Worm (Caenorhabditis elegans) whole organism, L3 larva: Measurements from ENCODE around the gene R05F9.7.

ENCODE experiments used
- ZK546.5 ChIP-seq: sonication (generic microtip); optimal IDR thresholded peaks from 2 replicates; lab custom pipeline; 2017; ENCODE audit warnings: missing biosample characterization, missing genetic modification characterization
- ama-1 ChIP-seq: fragments of 150-350 bp; optimal IDR thresholded peaks from 2 replicates; lab custom pipeline; 2018
- ceh-16 ChIP-seq: sonication (generic microtip); optimal IDR thresholded peaks from 2 replicates; lab custom pipeline; 2017; ENCODE audit warnings: missing biosample characterization, missing genetic modification characterization
- ceh-28 ChIP-seq: fragments of 150-350 bp; optimal IDR thresholded peaks from 2 replicates; lab custom pipeline; 2014; ENCODE audit warnings: missing biosample characterization, missing genetic modification reagents, missing genetic modification characterization
- ceh-9 ChIP-seq: sonication (generic microtip); optimal IDR thresholded peaks from 2 replicates; lab custom pipeline; 2018; ENCODE audit warnings: missing biosample characterization, missing genetic modification characterization
- daf-12 ChIP-seq: fragments of 150-350 bp; optimal IDR thresholded peaks from 2 replicates; lab custom pipeline; 2014; ENCODE audit warnings: missing biosample characterization, missing genetic modification reagents, missing genetic modification characterization
- egl-5 ChIP-seq: fragments of 150-350 bp; optimal IDR thresholded peaks from 2 replicates; lab custom pipeline; 2017; ENCODE audit warnings: missing biosample characterization, missing genetic modification reagents, missing genetic modification characterization, inconsistent platforms
- elt-1 ChIP-seq: fragments of 150-350 bp; optimal IDR thresholded peaks from 2 replicates; lab custom pipeline; 2014; ENCODE audit warnings: missing biosample characterization, missing genetic modification characterization
- elt-2 ChIP-seq: sonication (generic microtip); optimal IDR thresholded peaks from 2 replicates; lab custom pipeline; 2016; ENCODE audit warnings: missing genetic modification reagents, mild to moderate bottlenecking, missing genetic modification characterization, missing compliant biosample characterization
- elt-3 ChIP-seq, 3 experiments: fragments of 150-350 bp in 1 of 3; sonication (generic microtip) in 2 of 3; optimal IDR thresholded peaks; 2 replicates in 2 of 3; 4 replicates in 1 of 3; lab custom pipeline; 2014 to 2017; ENCODE audit warnings: missing biosample characterization in 3 of 3, missing genetic modification characterization in 3 of 3
- eor-1 ChIP-seq, 2 experiments: fragments of 150-350 bp; optimal IDR thresholded peaks; 2 replicates each; lab custom pipeline; 2014 to 2018; ENCODE audit warnings: missing biosample characterization in 2 of 2, missing genetic modification characterization in 2 of 2
- fkh-2 ChIP-seq: fragments of 150-350 bp; optimal IDR thresholded peaks from 2 replicates; lab custom pipeline; 2014; ENCODE audit warnings: missing biosample characterization, missing genetic modification reagents, missing genetic modification characterization
- hmg-11 ChIP-seq: sonication (generic microtip); optimal IDR thresholded peaks from 2 replicates; lab custom pipeline; 2016; ENCODE audit warnings: missing genetic modification characterization, missing compliant biosample characterization
- jun-1 ChIP-seq: fragments of 150-350 bp; optimal IDR thresholded peaks from 2 replicates; lab custom pipeline; 2014; ENCODE audit warnings: missing biosample characterization, missing genetic modification reagents, missing genetic modification characterization
- lin-15B ChIP-seq: fragments of 150-350 bp; optimal IDR thresholded peaks from 2 replicates; lab custom pipeline; 2014; ENCODE audit warnings: missing biosample characterization, missing genetic modification characterization
- lin-39 ChIP-seq: fragments of 150-350 bp; optimal IDR thresholded peaks from 2 replicates; lab custom pipeline; 2018; ENCODE audit warnings: missing biosample characterization, missing genetic modification reagents, missing genetic modification characterization
- lsy-12 ChIP-seq: sonication (generic microtip); optimal IDR thresholded peaks from 2 replicates; lab custom pipeline; 2016; ENCODE audit warnings: mild to moderate bottlenecking, missing genetic modification characterization, missing compliant biosample characterization
- nfya-1 ChIP-seq: sonication (generic microtip); optimal IDR thresholded peaks from 2 replicates; lab custom pipeline; 2017; ENCODE audit warnings: missing genetic modification characterization, mild to moderate bottlenecking, missing compliant biosample characterization, antibody characterized with exemption, moderate library complexity; ENCODE audit not compliant: insufficient read depth
- nhr-11 ChIP-seq: fragments of 150-350 bp; optimal IDR thresholded peaks from 2 replicates; lab custom pipeline; 2014; ENCODE audit warnings: missing biosample characterization, missing genetic modification characterization
- nhr-12 ChIP-seq: fragments of 150-350 bp; optimal IDR thresholded peaks from 2 replicates; lab custom pipeline; 2014; ENCODE audit warnings: missing biosample characterization, missing genetic modification characterization
- nhr-23 ChIP-seq: fragments of 150-350 bp; optimal IDR thresholded peaks from 2 replicates; lab custom pipeline; 2014; ENCODE audit warnings: missing biosample characterization, missing genetic modification reagents, missing genetic modification characterization
- nhr-237 ChIP-seq: fragments of 150-350 bp; optimal IDR thresholded peaks from 2 replicates; lab custom pipeline; 2014; ENCODE audit warnings: missing biosample characterization, missing genetic modification characterization
- nhr-25 ChIP-seq: sonication (generic microtip); optimal IDR thresholded peaks from 2 replicates; lab custom pipeline; 2017; ENCODE audit warnings: missing biosample characterization, missing genetic modification characterization
- nhr-28 ChIP-seq: fragments of 150-350 bp; optimal IDR thresholded peaks from 2 replicates; lab custom pipeline; 2014; ENCODE audit warnings: missing biosample characterization, missing genetic modification characterization
- nhr-43 ChIP-seq: sonication (generic microtip); optimal IDR thresholded peaks from 2 replicates; lab custom pipeline; 2016; ENCODE audit warnings: mild to moderate bottlenecking, missing genetic modification characterization, missing compliant biosample characterization; ENCODE audit not compliant: poor library complexity, severe bottlenecking
- nhr-76 ChIP-seq: fragments of 150-350 bp; sonication (generic microtip); optimal IDR thresholded peaks from 5 replicates; lab custom pipeline; 2014; ENCODE audit warnings: missing biosample characterization, missing genetic modification characterization
- nhr-77 ChIP-seq: fragments of 150-350 bp; optimal IDR thresholded peaks from 2 replicates; lab custom pipeline; 2014; ENCODE audit warnings: missing biosample characterization, missing genetic modification characterization
- pha-4 ChIP-seq: fragments of 150-350 bp; optimal IDR thresholded peaks from 2 replicates; lab custom pipeline; 2014; ENCODE audit warnings: missing biosample characterization, missing genetic modification reagents, missing genetic modification characterization
- pqm-1 ChIP-seq: fragments of 150-350 bp; optimal IDR thresholded peaks from 2 replicates; lab custom pipeline; 2017; ENCODE audit warnings: missing biosample characterization, missing genetic modification characterization, inconsistent platforms
- sea-2 ChIP-seq: fragments of 150-350 bp; sonication (generic microtip); optimal IDR thresholded peaks from 4 replicates; lab custom pipeline; 2014; ENCODE audit warnings: missing biosample characterization, missing genetic modification reagents, missing genetic modification characterization
- skn-1 ChIP-seq: fragments of 150-350 bp; optimal IDR thresholded peaks from 2 replicates; lab custom pipeline; 2014; ENCODE audit warnings: missing biosample characterization, missing genetic modification characterization
- snpc-4 ChIP-seq: fragments of 150-350 bp; optimal IDR thresholded peaks from 2 replicates; lab custom pipeline; 2014; ENCODE audit warnings: missing biosample characterization, missing genetic modification characterization
- tbx-2 ChIP-seq: sonication (generic microtip); optimal IDR thresholded peaks from 2 replicates; lab custom pipeline; 2016; ENCODE audit warnings: mild to moderate bottlenecking, missing genetic modification characterization, missing compliant biosample characterization
- unc-62 ChIP-seq: fragments of 150-350 bp; sonication (generic microtip); optimal IDR thresholded peaks from 4 replicates; lab custom pipeline; 2014; ENCODE audit warnings: missing biosample characterization, missing genetic modification reagents, missing genetic modification characterization
- ztf-4 ChIP-seq: fragments of 150-350 bp; optimal IDR thresholded peaks from 2 replicates; lab custom pipeline; 2014; ENCODE audit warnings: missing biosample characterization, missing genetic modification characterization

Gene R05F9.7

DNA sequence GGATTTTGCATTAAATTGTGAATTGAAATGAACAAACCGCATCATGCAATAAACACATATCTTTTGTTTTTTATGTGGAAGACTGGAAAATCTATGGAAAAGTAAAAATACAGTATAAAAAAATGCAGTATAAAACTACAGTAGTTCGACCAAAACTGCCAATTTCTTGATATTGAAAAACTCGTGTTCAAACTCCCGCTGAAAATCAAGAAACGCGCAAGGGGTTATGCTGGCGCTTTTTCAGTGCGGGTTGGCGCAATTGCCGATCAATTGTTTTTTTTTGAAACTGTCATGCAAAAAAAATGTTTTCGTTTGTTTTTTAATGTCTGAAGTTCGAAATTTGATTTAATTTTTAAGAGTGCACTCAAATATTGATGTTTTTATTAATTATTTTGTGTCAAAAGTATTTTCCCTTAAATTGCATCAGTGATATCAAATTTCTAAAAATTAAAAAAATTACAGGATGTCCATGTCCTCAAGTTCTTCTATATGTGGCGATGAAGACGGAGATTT lies 34.4 kb upstream of the R05F9.7 start, which contains the start of gene dnj-9 (continued):
- TF ChIP-seq elt-2 (tag; lab: Kevin White, UChicago) (peak; percentile 91), eor-1 (tag; optimal IDR thresholded peaks at IDR 0.05; lab: Kevin White, UChicago) (peak in 1 of 2 experiments; percentile 1), lin-39 (tag; lab: Kevin White, UChicago) (peak; percentile 49), nhr-23 (tag; lab: Kevin White, UChicago) (peak; percentile 99), daf-12 (tag; lab: Kevin White, UChicago) (peak; percentile 17), nhr-43 (tag; lab: Kevin White, UChicago) (peak; percentile 95), ceh-9 (no peak), lin-15B (tag; lab: Kevin White, UChicago) (peak; percentile 91), sea-2 (GFP tag; lab: Kevin White, UChicago) (no peak)

DNA sequence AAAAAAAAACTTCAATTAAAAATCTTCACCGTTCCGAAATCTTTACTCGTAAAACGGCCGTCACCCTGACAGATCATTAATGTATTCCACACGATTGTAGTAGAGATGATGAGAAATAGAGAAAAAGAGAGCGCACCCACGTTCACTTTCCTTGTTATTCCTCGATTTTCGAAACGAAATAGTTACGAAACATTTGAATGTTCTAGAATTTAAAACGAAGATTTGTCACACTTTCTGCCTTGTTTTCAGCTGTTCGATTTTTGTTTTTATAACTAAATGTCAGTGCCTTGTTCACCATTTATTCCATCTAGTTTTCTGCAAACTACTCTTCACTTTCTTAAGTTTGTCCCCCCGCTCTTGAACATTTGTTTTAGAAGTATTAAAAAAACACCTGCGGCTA lies 31.3 kb upstream of the R05F9.7 start:
- TF ChIP-seq elt-1 (tag; lab: Kevin White, UChicago) (no peak), unc-62 (GFP tag; lab: Kevin White, UChicago) (no peak), skn-1 (tag; lab: Kevin White, UChicago) (no peak)
- TF ChIP-seq, all 47 proteins: peak for 0

DNA sequence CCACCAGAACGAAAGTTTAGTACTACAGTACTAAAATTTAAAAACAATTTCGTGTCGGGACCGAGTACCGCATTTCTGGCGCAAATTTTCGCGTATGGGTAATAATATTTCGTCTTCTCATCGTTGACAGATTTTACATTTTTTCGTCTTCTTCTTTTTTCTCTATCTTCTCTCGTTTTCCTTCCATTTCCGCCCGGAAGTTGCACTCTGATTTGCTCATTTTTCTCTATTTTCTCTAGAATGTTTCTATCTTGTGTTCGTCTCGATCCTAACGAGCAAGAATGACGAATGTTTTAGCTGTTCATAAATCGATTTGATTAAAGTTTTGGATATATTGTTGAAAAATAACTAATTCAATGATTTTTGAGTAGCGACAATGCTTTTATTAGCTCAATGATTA lies 30.6 kb upstream of the R05F9.7 start:
- no peak for TF ChIP-seq nhr-28 (tag; lab: Kevin White, UChicago)
- no peak for TF ChIP-seq pha-4 (tag; lab: Kevin White, UChicago)
- peak; percentile 41 for TF ChIP-seq nfya-1 (tag; lab: Kevin White, UChicago)
- TF ChIP-seq snpc-4 (tag; lab: Kevin White, UChicago) = peak; percentile 7
- no peak for TF ChIP-seq lsy-12 (tag; lab: Kevin White, UChicago)
- peak; percentile 2 for TF ChIP-seq lin-15B (tag; lab: Kevin White, UChicago)

DNA sequence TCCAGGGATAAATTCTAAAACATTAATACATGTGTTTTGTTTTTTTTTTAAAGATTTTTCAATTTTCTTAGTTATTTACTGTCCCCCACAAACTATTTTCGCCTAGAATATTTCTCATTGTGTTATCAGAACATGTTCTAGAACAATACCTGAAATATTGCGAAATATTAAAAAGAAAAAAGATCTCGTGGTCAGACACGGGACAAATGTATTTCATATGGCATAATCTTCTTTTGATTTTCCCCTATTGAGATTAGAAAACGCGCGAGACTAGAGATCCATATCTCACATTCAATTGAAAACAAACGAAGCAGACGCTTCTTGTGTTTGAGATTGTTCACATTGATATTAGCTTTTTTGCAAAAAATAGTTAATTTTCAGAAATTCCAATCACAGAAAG lies 30.0 kb upstream of the R05F9.7 start:
- TF ChIP-seq nhr-25 = peak; percentile 54
- TF ChIP-seq fkh-2 (tag; lab: Kevin White, UChicago) = no peak
- peak; percentile 36 for TF ChIP-seq elt-2 (tag; lab: Kevin White, UChicago)
- peak; percentile 10 for TF ChIP-seq jun-1
- TF ChIP-seq ztf-4 (tag; lab: Kevin White, UChicago) = no peak
- peak; percentile 1 for TF ChIP-seq pha-4 (tag; lab: Kevin White, UChicago)
- TF ChIP-seq elt-3 (tag; optimal IDR thresholded peaks at IDR 0.05; lab: Kevin White, UChicago) = no peak
- TF ChIP-seq elt-1 (tag; lab: Kevin White, UChicago) = peak; percentile 90
- TF ChIP-seq nhr-23 (tag; lab: Kevin White, UChicago) = peak; percentile 40

DNA sequence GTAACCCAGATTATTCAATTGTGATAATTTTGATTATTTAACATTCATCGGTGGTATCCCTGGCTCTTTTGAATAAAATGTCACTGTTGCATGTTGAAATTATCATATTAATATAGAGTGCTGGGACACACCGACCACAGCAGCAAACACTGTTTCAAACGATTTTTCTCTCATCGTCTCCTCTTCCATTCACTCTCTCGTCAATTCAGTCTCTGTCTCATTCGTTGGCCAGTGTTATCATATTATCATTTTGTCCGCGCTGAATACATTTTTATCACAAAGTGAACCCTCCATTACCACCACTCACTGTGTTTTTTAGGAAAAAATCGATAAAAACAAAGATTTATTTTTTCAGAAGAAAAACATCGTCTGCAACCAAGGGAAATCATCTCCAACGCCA lies 29.0 kb upstream of the R05F9.7 start:
- TF ChIP-seq hmg-11 (no peak), nhr-25 (peak; percentile 23), nhr-237 (tag; lab: Kevin White, UChicago) (no peak), lsy-12 (tag; lab: Kevin White, UChicago) (peak; percentile 36), ceh-16 (tag; lab: Kevin White, UChicago) (no peak), ama-1 (peak; percentile 69), elt-2 (tag; lab: Kevin White, UChicago) (peak; percentile 96), pqm-1 (peak; percentile 25), nfya-1 (tag; lab: Kevin White, UChicago) (peak; percentile 26), pha-4 (tag; lab: Kevin White, UChicago) (peak; percentile 4), egl-5 (no peak), ceh-28 (tag; lab: Kevin White, UChicago) (peak; percentile 10), nhr-11 (tag; lab: Kevin White, UChicago) (no peak)

DNA sequence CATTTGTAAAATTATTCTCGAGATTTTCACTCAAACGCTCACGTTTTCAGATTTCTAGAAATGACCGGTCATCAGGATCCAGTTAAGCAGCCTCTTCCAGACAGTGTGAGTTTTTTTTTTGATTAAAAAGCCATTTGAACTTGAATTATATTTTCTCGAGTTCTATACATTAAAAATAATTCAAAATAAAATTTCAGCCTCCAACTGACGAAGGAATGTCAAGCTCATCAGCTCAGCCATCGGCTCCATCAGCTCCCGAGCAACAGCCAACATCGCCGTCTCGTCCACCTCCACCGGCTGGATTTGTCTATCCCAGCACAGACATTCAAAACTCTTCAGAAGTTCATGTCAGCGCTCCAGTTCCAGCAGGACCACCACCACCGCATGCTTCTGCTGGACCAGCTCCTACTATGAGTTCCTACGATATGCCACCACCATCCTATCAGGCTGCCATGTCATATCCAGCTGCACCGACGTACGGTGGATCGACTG lies 28.2 kb upstream of the R05F9.7 start, which contains the start of gene F11G11.5:
Gene F11G11.5 (plus strand): TSS at position 51 of the 492 bp plus-strand sequence.
- TF ChIP-seq ceh-16 (tag; lab: Kevin White, UChicago) (no peak), sea-2 (GFP tag; lab: Kevin White, UChicago) (no peak), nhr-43 (tag; lab: Kevin White, UChicago) (peak; percentile 4), ceh-9 (no peak), nhr-23 (tag; lab: Kevin White, UChicago) (no peak), ZK546.5 (tag; lab: Kevin White, UChicago) (no peak), ztf-4 (tag; lab: Kevin White, UChicago) (no peak), nhr-77 (tag; lab: Kevin White, UChicago) (no peak), ama-1 (peak; percentile 76), nhr-12 (tag; lab: Kevin White, UChicago) (no peak), daf-12 (tag; lab: Kevin White, UChicago) (no peak), tbx-2 (tag; lab: Kevin White, UChicago) (no peak), nhr-76 (no peak)
